Worm (Caenorhabditis elegans): ENCODE measurements around the gene F42C5.3.

DNA sequence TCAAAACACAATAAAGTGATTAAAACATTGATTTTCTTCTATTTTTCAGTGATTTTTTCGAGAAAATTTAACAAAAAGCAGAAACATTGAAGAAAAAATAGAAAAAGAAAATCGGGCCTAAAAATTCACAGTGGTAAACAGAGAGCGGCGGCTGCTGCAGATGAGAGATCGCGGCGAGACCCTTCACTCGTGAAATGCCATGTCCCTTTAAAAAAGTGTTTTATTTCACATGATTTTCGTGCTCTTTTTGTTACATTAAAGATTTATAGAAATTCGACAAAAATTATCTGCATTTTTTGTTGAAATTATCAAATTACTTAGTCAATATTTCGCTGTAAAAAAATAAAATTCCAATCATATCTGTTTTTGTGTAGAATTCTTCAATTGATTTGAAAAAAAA is 26.6 kb upstream of the F42C5.3 start:
- no peak for TF ChIP-seq him-1 (tag; optimal IDR thresholded peaks at IDR 0.05)
- no peak for TF ChIP-seq dao-5 (tag; optimal IDR thresholded peaks at IDR 0.05)

All from whole organism, L4/young adult.